Fruit fly (Drosophila melanogaster) whole organism, embryonic: ENCODE data around the gene Mgstl.

Experiments used
- Adf1 ChIP-seq: fragments of 200-800 bp; sonication (Bioruptor generic); IDR thresholded peaks from 2 replicates; pipeline ENCODE4 v1.3.6; 2022; ENCODE audit warnings: missing biosample characterization, missing genetic modification characterization
- Bdp1 ChIP-seq: fragments of 200-800 bp; sonication (Bioruptor generic); optimal IDR thresholded peaks from 3 replicates; lab custom pipeline; 2016; ENCODE audit warnings: missing biosample characterization, missing genetic modification characterization
- CG1024 ChIP-seq: fragments of 200-800 bp; sonication (Bioruptor generic); IDR thresholded peaks from 2 replicates; pipeline ENCODE4 v1.3.6; 2022; ENCODE audit warnings: missing biosample characterization, missing genetic modification characterization
- CG10654 ChIP-seq: fragments of 200-800 bp; sonication (Bioruptor generic); optimal IDR thresholded peaks from 2 replicates; lab custom pipeline; 2016; ENCODE audit warnings: missing biosample characterization, missing genetic modification characterization
- CG12219 ChIP-seq: fragments of 200-800 bp; sonication (Bioruptor generic); optimal IDR thresholded peaks from 3 replicates; lab custom pipeline; 2018; ENCODE audit warnings: missing biosample characterization, mild to moderate bottlenecking, missing genetic modification characterization
- CG12299 ChIP-seq: fragments of 200-800 bp; sonication (Bioruptor generic); optimal IDR thresholded peaks from 2 replicates; lab custom pipeline; 2018; ENCODE audit warnings: missing biosample characterization, mild to moderate bottlenecking, missing genetic modification characterization
- CG12391 ChIP-seq: fragments of 200-800 bp; sonication (Bioruptor generic); optimal IDR thresholded peaks from 3 replicates; lab custom pipeline; 2018; ENCODE audit warnings: missing biosample characterization, mild to moderate bottlenecking, missing genetic modification characterization, moderate library complexity
- CG12659 ChIP-seq: fragments of 200-800 bp; sonication (Bioruptor generic); optimal IDR thresholded peaks from 3 replicates; lab custom pipeline; 2017; ENCODE audit warnings: mild to moderate bottlenecking, missing biosample characterization, missing genetic modification reagents, missing genetic modification characterization
- CG12744 ChIP-seq: fragments of 200-800 bp; sonication (Bioruptor generic); optimal IDR thresholded peaks from 2 replicates; lab custom pipeline; 2016; ENCODE audit warnings: missing biosample characterization, missing genetic modification characterization
- CG14014 ChIP-seq: fragments of 200-800 bp; sonication (Bioruptor generic); IDR thresholded peaks from 2 replicates; pipeline ENCODE4 v1.3.6; 2022; ENCODE audit warnings: missing biosample characterization, missing genetic modification characterization
- CG16813 ChIP-seq: fragments of 200-800 bp; sonication (Bioruptor generic); IDR thresholded peaks from 3 replicates; pipeline ENCODE4 v1.3.6; 2022; ENCODE audit warnings: missing biosample characterization, missing genetic modification characterization; ENCODE audit not compliant: partially characterized antibody
- CG17385 ChIP-seq: fragments of 200-800 bp; sonication (Bioruptor generic); optimal IDR thresholded peaks from 3 replicates; lab custom pipeline; 2018; ENCODE audit warnings: missing biosample characterization, mild to moderate bottlenecking, missing genetic modification characterization
- CG2678 ChIP-seq: fragments of 200-800 bp; sonication (Bioruptor generic); optimal IDR thresholded peaks from 3 replicates; lab custom pipeline; 2019; ENCODE audit warnings: missing biosample characterization, mild to moderate bottlenecking, missing genetic modification characterization, moderate library complexity
- CG31224 ChIP-seq: fragments of 200-800 bp; sonication (Bioruptor generic); IDR thresholded peaks from 2 replicates; pipeline ENCODE4 v1.3.6; 2022; ENCODE audit warnings: missing biosample characterization, missing genetic modification characterization
- CG32532 ChIP-seq: fragments of 200-800 bp; sonication (Bioruptor generic); IDR thresholded peaks from 2 replicates; pipeline ENCODE4 v1.3.6; 2022; ENCODE audit warnings: missing biosample characterization, missing genetic modification characterization
- CG32767 ChIP-seq: fragments of 200-800 bp; sonication (Bioruptor generic); IDR thresholded peaks from 2 replicates; pipeline ENCODE4 v1.3.6; 2022; ENCODE audit warnings: missing biosample characterization, missing genetic modification characterization
- CG3281 ChIP-seq: fragments of 200-800 bp; sonication (Bioruptor generic); optimal IDR thresholded peaks from 3 replicates; lab custom pipeline; 2017; ENCODE audit warnings: missing biosample characterization, mild to moderate bottlenecking, missing genetic modification characterization
- CG34376 ChIP-seq: fragments of 200-800 bp; sonication (Bioruptor generic); optimal IDR thresholded peaks from 2 replicates; lab custom pipeline; 2018; ENCODE audit warnings: missing biosample characterization, mild to moderate bottlenecking, missing genetic modification characterization
- CG3726 ChIP-seq: fragments of 200-800 bp; sonication (Bioruptor generic); IDR thresholded peaks from 3 replicates; pipeline ENCODE4, ENCODE4 v1.3.6; 2022; ENCODE audit warnings: missing biosample characterization, missing genetic modification characterization
- CG4730 ChIP-seq: fragments of 200-800 bp; sonication (Bioruptor generic); IDR thresholded peaks from 2 replicates; pipeline ENCODE4 v1.3.6; 2022; ENCODE audit warnings: missing biosample characterization, missing genetic modification characterization
- CG6254 ChIP-seq: fragments of 200-800 bp; sonication (Bioruptor generic); optimal IDR thresholded peaks from 3 replicates; lab custom pipeline; 2017; ENCODE audit warnings: mild to moderate bottlenecking, missing biosample characterization, missing genetic modification reagents, missing genetic modification characterization
- CG6813 ChIP-seq: fragments of 200-800 bp; sonication (Bioruptor generic); optimal IDR thresholded peaks from 2 replicates; lab custom pipeline; 2017; ENCODE audit warnings: missing biosample characterization, missing genetic modification characterization, mild to moderate bottlenecking, moderate library complexity, missing genetic modification reagents
- CG8089 ChIP-seq: fragments of 200-800 bp; sonication (Bioruptor generic); optimal IDR thresholded peaks from 3 replicates; lab custom pipeline; 2016; ENCODE audit warnings: missing biosample characterization, missing genetic modification characterization
- Camta ChIP-seq: fragments of 200-800 bp; sonication (Bioruptor generic); optimal IDR thresholded peaks from 2 replicates; lab custom pipeline; 2016; ENCODE audit warnings: missing biosample characterization, missing genetic modification characterization
- D19B ChIP-seq: fragments of 200-800 bp; sonication (Bioruptor generic); optimal IDR thresholded peaks from 2 replicates; lab custom pipeline; 2017; ENCODE audit warnings: missing biosample characterization, mild to moderate bottlenecking, missing genetic modification characterization
- Deaf1 ChIP-seq: fragments of 200-800 bp; optimal IDR thresholded peaks from 3 replicates; lab custom pipeline; 2019; ENCODE audit warnings: missing biosample characterization, mild to moderate bottlenecking, missing genetic modification characterization, moderate library complexity
- Doc2 ChIP-seq: fragments of 200-800 bp; sonication (Bioruptor generic); IDR thresholded peaks from 2 replicates; pipeline ENCODE4 v1.3.6; 2022; ENCODE audit warnings: missing biosample characterization, missing genetic modification characterization
- H15 ChIP-seq: fragments of 200-800 bp; sonication (Bioruptor generic); IDR thresholded peaks from 3 replicates; pipeline ENCODE4 v1.3.6; 2022; ENCODE audit warnings: missing biosample characterization, missing genetic modification characterization
- HLH54F ChIP-seq: fragments of 200-800 bp; sonication (Bioruptor generic); optimal IDR thresholded peaks from 3 replicates; lab custom pipeline; 2016; ENCODE audit warnings: missing biosample characterization, missing genetic modification characterization
- MBD-R2 ChIP-seq: fragments of 200-800 bp; sonication (Bioruptor generic); IDR thresholded peaks from 2 replicates; pipeline ENCODE4 v1.3.6; 2022; ENCODE audit warnings: missing biosample characterization, missing genetic modification characterization
- Nf-YB ChIP-seq: fragments of 200-800 bp; sonication (Bioruptor generic); optimal IDR thresholded peaks from 3 replicates; lab custom pipeline; 2019; ENCODE audit warnings: missing biosample characterization, mild to moderate bottlenecking, missing genetic modification characterization, moderate library complexity
- Poxn ChIP-seq: fragments of 200-800 bp; sonication (Bioruptor generic); IDR thresholded peaks from 2 replicates; pipeline ENCODE4 v1.3.6; 2022; ENCODE audit warnings: missing biosample characterization, missing genetic modification characterization
- Ptx1 ChIP-seq: fragments of 200-800 bp; sonication (Bioruptor generic); IDR thresholded peaks from 2 replicates; pipeline ENCODE4 v1.3.6; 2022; ENCODE audit warnings: missing biosample characterization, missing genetic modification characterization
- Scr ChIP-seq: fragments of 200-800 bp; sonication (Bioruptor generic); IDR thresholded peaks from 2 replicates; pipeline ENCODE4 v1.3.6; 2022; ENCODE audit warnings: missing biosample characterization, missing genetic modification characterization; ENCODE audit not compliant: partially characterized antibody
- Spps ChIP-seq: fragments of 200-800 bp; sonication (Bioruptor generic); optimal IDR thresholded peaks from 2 replicates; lab custom pipeline; 2018; ENCODE audit warnings: missing biosample characterization, mild to moderate bottlenecking, missing genetic modification characterization
- ac ChIP-seq: fragments of 200-800 bp; sonication (Bioruptor generic); optimal IDR thresholded peaks from 3 replicates; lab custom pipeline; 2017; ENCODE audit warnings: missing biosample characterization, mild to moderate bottlenecking, missing genetic modification characterization
- chinmo ChIP-seq: fragments of 200-800 bp; sonication (Bioruptor generic); IDR thresholded peaks from 4 replicates; pipeline ENCODE4 v1.3.6; 2022; ENCODE audit warnings: missing biosample characterization, missing genetic modification characterization; ENCODE audit not compliant: partially characterized antibody
- fd96Cb ChIP-seq: fragments of 200-800 bp; sonication (Bioruptor generic); optimal IDR thresholded peaks from 2 replicates; lab custom pipeline; 2018; ENCODE audit warnings: missing biosample characterization, mild to moderate bottlenecking, missing genetic modification characterization, moderate library complexity
- fru ChIP-seq: fragments of >200 bp; optimal IDR thresholded peaks from 2 replicates; lab custom pipeline; 2017
- her ChIP-seq: fragments of 200-800 bp; sonication (Bioruptor generic); optimal IDR thresholded peaks from 2 replicates; lab custom pipeline; 2016; ENCODE audit warnings: missing biosample characterization, missing genetic modification characterization
- inv ChIP-seq: fragments of 200-800 bp; sonication (Bioruptor generic); IDR thresholded peaks from 2 replicates; pipeline ENCODE4 v1.3.6; 2022; ENCODE audit warnings: missing biosample characterization, missing genetic modification characterization; ENCODE audit not compliant: partially characterized antibody
- lov ChIP-seq, 2 experiments: fragments of 200-800 bp in 1 of 2; fragments of >200 bp in 1 of 2; sonication (Bioruptor generic) in 1 of 2; IDR thresholded peaks in 1 of 2; optimal IDR thresholded peaks in 1 of 2; 2 replicates in 1 of 2; 3 replicates in 1 of 2; pipeline versions ENCODE4 v1.3.6 to Lab custom; 2017 to 2022; ENCODE audit warnings: missing biosample characterization in 1 of 2, missing genetic modification characterization in 1 of 2
- peb ChIP-seq: fragments of 200-800 bp; sonication (Bioruptor generic); IDR thresholded peaks from 2 replicates; pipeline ENCODE4 v1.3.6; 2022; ENCODE audit warnings: missing biosample characterization, missing genetic modification characterization
- ro ChIP-seq: fragments of 200-800 bp; sonication (Bioruptor generic); IDR thresholded peaks from 2 replicates; pipeline ENCODE4 v1.3.6; 2022; ENCODE audit warnings: missing biosample characterization, missing genetic modification characterization
- sens ChIP-seq: fragments of 200-800 bp; sonication (Bioruptor generic); peaks from one replicate; lab custom pipeline; 2016; ENCODE audit warnings: missing biosample characterization, missing genetic modification characterization
- shn ChIP-seq: fragments of 200-800 bp; sonication (Bioruptor generic); optimal IDR thresholded peaks from 3 replicates; lab custom pipeline; 2016; ENCODE audit warnings: missing biosample characterization, missing genetic modification characterization
- stwl ChIP-seq: fragments of 200-800 bp; sonication (Bioruptor generic); optimal IDR thresholded peaks from 3 replicates; lab custom pipeline; 2018; ENCODE audit warnings: missing biosample characterization, mild to moderate bottlenecking, missing genetic modification characterization, moderate library complexity
- trh ChIP-seq: fragments of 200-800 bp; sonication (Bioruptor generic); optimal IDR thresholded peaks from 2 replicates; lab custom pipeline; 2016; ENCODE audit warnings: missing biosample characterization, missing genetic modification characterization
- usp ChIP-seq: fragments of >200 bp; optimal IDR thresholded peaks from 2 replicates; lab custom pipeline; 2017; ENCODE audit warnings: missing biosample characterization, missing genetic modification characterization
- yki ChIP-seq: fragments of >200 bp; optimal IDR thresholded peaks from 3 replicates; lab custom pipeline; 2018
- zf30C ChIP-seq: fragments of 200-800 bp; sonication (Bioruptor generic); optimal IDR thresholded peaks from 3 replicates; lab custom pipeline; 2018; ENCODE audit warnings: missing biosample characterization, mild to moderate bottlenecking, missing genetic modification characterization

Gene Mgstl

DNA sequence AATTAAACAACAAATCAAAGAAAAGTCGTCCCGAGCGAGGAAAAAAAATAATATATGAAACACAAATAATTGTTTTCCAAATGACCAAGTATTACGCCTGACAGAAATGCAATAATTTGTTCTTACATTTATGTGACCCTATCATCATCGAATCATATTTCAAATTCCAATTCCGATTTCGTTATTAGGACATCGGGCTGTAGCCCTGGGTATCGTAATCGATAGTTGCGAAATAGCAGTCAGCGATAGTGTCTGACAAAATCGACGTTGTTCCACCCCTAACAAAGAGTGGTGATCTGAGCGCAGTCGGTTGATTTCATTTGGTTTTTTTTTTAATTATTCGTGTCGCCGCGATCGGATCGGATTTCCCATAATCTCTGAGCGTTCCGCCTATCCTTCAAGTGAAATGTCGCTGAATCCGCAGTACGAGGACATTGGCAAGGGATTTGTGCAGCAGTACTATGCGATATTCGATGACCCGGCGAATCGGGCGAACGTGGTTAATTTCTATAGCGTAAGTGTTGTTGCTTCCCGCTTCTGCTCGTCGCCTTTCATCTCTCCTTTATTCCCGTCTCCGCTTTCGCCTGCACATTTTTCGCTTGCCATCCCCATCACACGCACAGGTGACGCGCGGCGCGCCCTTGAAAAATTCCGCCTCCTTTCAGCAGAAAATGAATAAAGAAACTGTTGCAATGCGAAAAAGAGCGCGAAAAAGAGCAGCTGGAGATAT is 6.6 kb upstream of the Mgstl start, which contains the start of gene Ntf-2 (continued):
- TF ChIP-seq HLH54F = peak; percentile 27
- no peak for TF ChIP-seq CG17385 (GFP tag; lab: Kevin White, UChicago)
- TF ChIP-seq Scr = peak; percentile 80
- TF ChIP-seq CG3281 = no peak
- TF ChIP-seq yki = no peak
- TF ChIP-seq Camta (GFP tag; lab: Kevin White, UChicago) = no peak
- no peak for TF ChIP-seq Adf1
- TF ChIP-seq chinmo (GFP tag; lab: Robert Waterston, UW) = 0 out of 4 replicates have a peak, but pooled peaks have one; percentile 44
- no peak for TF ChIP-seq CG14014 (GFP tag; lab: Robert Waterston, UW)
- TF ChIP-seq CG8089 (GFP tag; lab: Kevin White, UChicago) = no peak
- no peak for TF ChIP-seq CG34376 (GFP tag; lab: Kevin White, UChicago)
- no peak for TF ChIP-seq fd96Cb (tag; lab: Kevin White, UChicago)
- peak; percentile 69 for TF ChIP-seq sens (GFP tag; lab: Kevin White, UChicago)
- no peak for TF ChIP-seq CG1024
- no peak for TF ChIP-seq ac (GFP tag; lab: Kevin White, UChicago)
- TF ChIP-seq Doc2 (GFP tag; lab: Robert Waterston, UW) = no peak
- TF ChIP-seq CG12299 (tag; lab: Kevin White, UChicago) = no peak
- TF ChIP-seq Ptx1 (GFP tag; lab: Robert Waterston, UW) = peak; percentile 34; the same call in 1 of the 2 replicates
- TF ChIP-seq usp (GFP tag; lab: Kevin White, UChicago) = no peak
- TF ChIP-seq CG32767 (GFP tag; lab: Robert Waterston, UW) = no peak
- TF ChIP-seq CG16813 (GFP tag; lab: Robert Waterston, UW) = peak; percentile 89
- no peak for TF ChIP-seq peb (GFP tag; lab: Robert Waterston, UW)
- no peak for TF ChIP-seq Bdp1 (GFP tag; lab: Kevin White, UChicago)
- no peak for TF ChIP-seq Poxn (GFP tag; lab: Robert Waterston, UW)
- TF ChIP-seq CG2678 = no peak
- no peak for TF ChIP-seq CG10654 (GFP tag; lab: Kevin White, UChicago)
- TF ChIP-seq stwl (tag; lab: Kevin White, UChicago) = peak; percentile 44
- peak; percentile 38; the same call in 1 of the 2 replicates for TF ChIP-seq CG32532 (GFP tag; lab: Robert Waterston, UW)
- TF ChIP-seq lov (optimal IDR thresholded peaks at IDR 0.05; lab: Kevin White, UChicago) = no peak
- no peak for TF ChIP-seq lov (GFP tag; IDR thresholded peaks at IDR 0.05; lab: Robert Waterston, UW)
- no peak for TF ChIP-seq CG12219 (GFP tag; lab: Kevin White, UChicago)
- TF ChIP-seq CG4730 (GFP tag; lab: Robert Waterston, UW) = no peak
- no peak for TF ChIP-seq CG3726
- TF ChIP-seq CG6254 (GFP tag; lab: Kevin White, UChicago) = no peak
- no peak for TF ChIP-seq zf30C (GFP tag; lab: Kevin White, UChicago)
- TF ChIP-seq shn (GFP tag; lab: Kevin White, UChicago) = no peak
- no peak for TF ChIP-seq her (GFP tag; lab: Kevin White, UChicago)
- TF ChIP-seq CG31224 (GFP tag; lab: Robert Waterston, UW) = no peak
- no peak for TF ChIP-seq D19B (GFP tag; lab: Kevin White, UChicago)
- TF ChIP-seq Nf-YB (GFP tag; lab: Kevin White, UChicago) = no peak
- no peak for TF ChIP-seq ro
- TF ChIP-seq H15 (GFP tag; lab: Robert Waterston, UW) = no peak
- peak; percentile 38; the same call in 1 of the 2 replicates for TF ChIP-seq MBD-R2 (GFP tag; lab: Robert Waterston, UW)
- TF ChIP-seq Spps (tag; lab: Kevin White, UChicago) = no peak
- no peak for TF ChIP-seq CG12744 (GFP tag; lab: Kevin White, UChicago)
- TF ChIP-seq CG6813 (GFP tag; lab: Kevin White, UChicago) = no peak
- peak; percentile 34 for TF ChIP-seq CG12659 (GFP tag; lab: Kevin White, UChicago)
- peak; percentile 74 for TF ChIP-seq inv
- TF ChIP-seq trh (GFP tag; lab: Kevin White, UChicago) = no peak
- no peak for TF ChIP-seq CG12391
- no peak for TF ChIP-seq Deaf1 (tag; lab: Kevin White, UChicago)
- no peak for TF ChIP-seq fru
